Worm (Caenorhabditis elegans): ENCODE results near the gene F27D9.12.

The F27D9.12 gene

DNA sequence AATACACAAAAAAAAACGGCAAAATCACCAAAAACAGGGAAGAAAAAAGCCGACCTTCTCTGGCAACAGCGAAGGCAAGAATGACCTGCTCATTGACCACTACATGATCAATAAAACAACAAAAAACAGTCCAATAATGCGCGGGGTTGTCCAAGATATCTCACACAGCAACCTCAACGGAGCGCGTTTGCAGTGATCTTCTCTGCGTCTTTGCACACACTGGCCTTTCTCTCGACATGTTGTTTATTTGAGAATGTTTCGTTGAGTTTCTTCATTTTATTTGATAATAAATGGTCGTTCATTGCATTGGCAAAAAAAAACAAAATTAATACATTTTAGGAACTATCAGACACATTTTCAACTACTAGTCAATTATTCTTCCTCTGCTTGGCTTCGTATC is 4.9 kb upstream of the F27D9.12 start (continued):
- TF ChIP-seq tbx-2 (tag; optimal IDR thresholded peaks at IDR 0.05) (peak; percentile 52), elt-2 (tag; optimal IDR thresholded peaks at IDR 0.05) (peak; percentile 45), snu-23 (GFP tag; optimal IDR thresholded peaks at IDR 0.05) (peak; percentile 68), egl-13 (tag; optimal IDR thresholded peaks at IDR 0.05) (no peak), nhr-28 (tag; optimal IDR thresholded peaks at IDR 0.05) (no peak), ceh-90 (tag; optimal IDR thresholded peaks at IDR 0.05) (no peak), F16B12.6 (tag; optimal IDR thresholded peaks at IDR 0.05) (no peak), tlp-1 (tag; optimal IDR thresholded peaks at IDR 0.05) (no peak), ces-1 (GFP tag; optimal IDR thresholded peaks at IDR 0.05) (no peak), efl-1 (optimal IDR thresholded peaks at IDR 0.05) (peak in 1 of 2 experiments; percentile 28), efl-1 (GFP tag; optimal IDR thresholded peaks at IDR 0.05 in 1 of 2) (peak in 1 of 2 experiments; percentile 31), nhr-90 (tag; optimal IDR thresholded peaks at IDR 0.05; ENCODE audit: poor library complexity) (peak; percentile 45), C34B4.2 (tag; optimal IDR thresholded peaks at IDR 0.05) (no peak), lsy-2 (tag; optimal IDR thresholded peaks at IDR 0.05) (peak; percentile 11 to 43), nhr-71 (tag; optimal IDR thresholded peaks at IDR 0.05) (peak; percentile 62), ceh-88 (GFP tag; IDR thresholded peaks at IDR 0.05) (no peak)

DNA sequence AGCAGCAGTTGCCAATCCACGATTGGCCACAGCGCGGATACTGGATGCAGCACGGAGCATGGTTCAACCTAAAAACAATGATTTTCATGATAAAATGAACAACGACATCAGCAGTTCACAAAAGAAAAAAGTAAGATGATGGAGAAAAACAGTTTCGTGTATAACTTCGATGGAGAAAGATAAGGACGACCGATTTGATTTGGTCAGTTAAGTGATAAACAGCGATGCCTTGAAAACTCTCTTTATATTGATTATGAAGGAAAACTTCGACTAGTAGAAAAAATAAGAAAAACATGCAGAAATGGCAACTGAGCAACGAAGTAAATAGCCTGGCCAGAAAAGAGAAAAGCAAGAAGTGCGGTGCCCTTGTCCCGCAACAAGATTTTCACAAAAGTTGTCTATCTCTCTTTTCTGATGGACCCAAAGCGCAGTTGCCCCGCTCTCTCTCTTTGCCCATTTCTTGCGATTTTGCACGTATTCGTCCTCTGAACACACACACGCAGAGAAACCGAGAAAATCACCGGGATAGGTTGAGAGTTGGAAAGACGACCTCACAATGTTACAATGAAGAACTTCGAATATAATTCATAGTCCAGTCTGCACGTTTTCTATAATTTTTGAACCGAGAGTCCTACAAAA is 4.3 kb upstream of the F27D9.12 start, which contains the start of gene pcca-1:
Gene pcca-1, minus strand, starts transcription at position 68 of the 639 bp plus-strand sequence.
- peak; percentile 85 for TF ChIP-seq aha-1 (tag; optimal IDR thresholded peaks at IDR 0.05)
- no peak for TF ChIP-seq grh-1 (GFP tag; IDR thresholded peaks at IDR 0.05)
- TF ChIP-seq mab-9 (GFP tag; IDR thresholded peaks at IDR 0.05): no peak
- peak; percentile 34 for TF ChIP-seq unc-130 (tag; optimal IDR thresholded peaks at IDR 0.05)
- TF ChIP-seq lin-13 (GFP tag; optimal IDR thresholded peaks at IDR 0.05): peak; percentile 10
- TF ChIP-seq tbx-2 (tag; optimal IDR thresholded peaks at IDR 0.05): no peak
- no peak for TF ChIP-seq sup-37 (GFP tag; optimal IDR thresholded peaks at IDR 0.05)
- TF ChIP-seq ceh-82 (tag; optimal IDR thresholded peaks at IDR 0.05): peak in 1 of 3 experiments; percentile 47
- peak; percentile 67 for TF ChIP-seq lin-14 (GFP tag; optimal IDR thresholded peaks at IDR 0.05)
- TF ChIP-seq rnt-1 (tag; optimal IDR thresholded peaks at IDR 0.05): peak; percentile 51
- TF ChIP-seq lir-3 (tag; optimal IDR thresholded peaks at IDR 0.05; ENCODE audit: poor library complexity): no peak
- TF ChIP-seq nhr-71 (tag; optimal IDR thresholded peaks at IDR 0.05): peak; percentile 1
- TF ChIP-seq elt-2 (tag; optimal IDR thresholded peaks at IDR 0.05): peak; percentile 33
- peak; percentile 5 for TF ChIP-seq snu-23 (GFP tag; optimal IDR thresholded peaks at IDR 0.05)
- no peak for TF ChIP-seq aly-2 (tag; optimal IDR thresholded peaks at IDR 0.05)

DNA sequence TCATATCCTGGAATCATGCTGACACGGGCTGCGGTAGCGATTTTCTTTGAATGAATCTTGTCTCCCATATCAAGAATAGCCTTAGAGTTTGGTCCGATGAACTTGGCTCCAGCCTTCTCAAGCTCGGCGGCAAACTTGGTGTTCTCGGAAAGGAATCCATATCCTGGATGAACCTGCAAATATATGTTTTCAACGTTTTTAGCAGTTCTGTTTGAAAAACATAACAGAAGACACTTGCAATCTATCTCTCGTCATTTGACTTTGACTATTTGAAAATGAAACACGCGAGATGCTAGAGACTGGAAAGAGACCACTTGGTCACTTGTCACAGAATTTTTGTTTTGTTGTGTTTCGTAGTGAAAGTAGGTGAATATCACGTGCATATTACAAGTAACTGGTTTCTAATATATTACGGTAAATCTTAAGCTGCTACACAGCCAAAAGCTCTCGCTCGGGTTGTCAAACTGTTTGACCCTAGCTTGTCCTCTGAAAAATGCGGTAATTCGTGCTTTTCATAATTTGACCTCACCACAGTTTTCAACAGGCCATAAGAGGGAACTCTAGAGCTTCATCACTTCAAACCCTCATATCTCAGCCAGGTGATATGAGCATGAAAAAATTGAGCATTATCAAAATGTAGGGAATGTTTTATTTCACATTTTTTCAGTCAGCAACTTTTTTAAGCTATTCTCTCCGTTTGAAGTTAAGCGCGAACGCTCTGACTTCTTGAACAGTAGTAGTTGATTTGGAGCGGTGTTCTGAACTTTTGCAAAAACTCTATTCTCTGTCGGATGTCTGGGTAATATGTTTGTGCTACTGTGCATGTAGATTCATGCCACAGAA is 3.0 kb upstream of the F27D9.12 start:
- TF ChIP-seq efl-1 (optimal IDR thresholded peaks at IDR 0.05) (no peak), efl-1 (GFP tag; optimal IDR thresholded peaks at IDR 0.05 in 1 of 2) (peak in 1 of 2 experiments; percentile 91), unc-130 (tag; optimal IDR thresholded peaks at IDR 0.05) (peak; percentile 29), elt-2 (tag; optimal IDR thresholded peaks at IDR 0.05) (no peak), ceh-90 (tag; optimal IDR thresholded peaks at IDR 0.05) (no peak), lin-14 (GFP tag; optimal IDR thresholded peaks at IDR 0.05) (peak; percentile 59), grh-1 (GFP tag; IDR thresholded peaks at IDR 0.05) (peak; percentile 54), irx-1 (tag; optimal IDR thresholded peaks at IDR 0.05) (no peak), ces-1 (GFP tag; optimal IDR thresholded peaks at IDR 0.05) (no peak), nhr-28 (tag; optimal IDR thresholded peaks at IDR 0.05) (no peak), C16A3.4 (tag; optimal IDR thresholded peaks at IDR 0.05) (peak; percentile 7), nhr-20 (tag; optimal IDR thresholded peaks at IDR 0.05) (peak; percentile 75), mef-2 (tag; optimal IDR thresholded peaks at IDR 0.05) (no peak), nhr-19 (GFP tag; conservative IDR thresholded peaks at IDR 0.05) (peak; percentile 58), swsn-7 (tag; optimal IDR thresholded peaks at IDR 0.05) (peak; percentile 1), lsy-2 (tag; optimal IDR thresholded peaks at IDR 0.05) (peak; percentile 6 to 22), egl-27 (tag; optimal IDR thresholded peaks at IDR 0.05) (no peak), nhr-71 (tag; optimal IDR thresholded peaks at IDR 0.05) (peak; percentile 69), elt-3 (tag; optimal IDR thresholded peaks at IDR 0.05) (peak in 2 of 6 experiments; percentile 24 to 30), unc-86 (tag; optimal IDR thresholded peaks at IDR 0.05) (no peak), F16B12.6 (tag; optimal IDR thresholded peaks at IDR 0.05) (no peak), lin-35 (GFP tag; optimal IDR thresholded peaks at IDR 0.05) (peak in 1 of 2 experiments; percentile 60), nhr-90 (tag; optimal IDR thresholded peaks at IDR 0.05; ENCODE audit: poor library complexity) (peak; percentile 36), zag-1 (tag; optimal IDR thresholded peaks at IDR 0.05) (no peak), snu-23 (GFP tag; optimal IDR thresholded peaks at IDR 0.05) (peak; percentile 74), jun-1 (tag; optimal IDR thresholded peaks at IDR 0.05) (no peak), ztf-4 (tag; optimal IDR thresholded peaks at IDR 0.05) (peak; percentile 25), tbx-2 (tag; optimal IDR thresholded peaks at IDR 0.05) (peak; percentile 38), mep-1 (tag; optimal IDR thresholded peaks at IDR 0.05) (peak; percentile 17), mdl-1 (tag; optimal IDR thresholded peaks at IDR 0.05) (peak in 1 of 2 experiments; percentile 53), lin-39 (tag; optimal IDR thresholded peaks at IDR 0.05) (no peak)

All from whole organism, L1 larva.